Worm (Caenorhabditis elegans) whole organism, L2 larva: Measurements from ENCODE around the gene fbxb-97.
A peak's percentile ranks its signal among the peaks of the same experiment; 100 is the strongest.
"Not testable (repeated sequence)": the region's sequence is repeated elsewhere in the genome, so short reads cannot be mapped to it uniquely, and the experiment has no call there.

Source experiments
- C34F6.9 ChIP-seq: fragments of 150-350 bp; optimal IDR thresholded peaks from 2 replicates; lab custom pipeline; 2014; ENCODE audit warnings: missing biosample characterization, missing genetic modification characterization
- F13H6.1 ChIP-seq: sonication (generic microtip); optimal IDR thresholded peaks from 2 replicates; lab custom pipeline; 2016; ENCODE audit warnings: missing genetic modification characterization, missing compliant biosample characterization
- ZK546.5 ChIP-seq: sonication (generic microtip); optimal IDR thresholded peaks from 2 replicates; lab custom pipeline; 2017; ENCODE audit warnings: missing biosample characterization, missing genetic modification characterization
- aly-2 ChIP-seq: fragments of 150-350 bp; optimal IDR thresholded peaks from 2 replicates; lab custom pipeline; 2014; ENCODE audit warnings: missing biosample characterization, missing genetic modification characterization
- ama-1 ChIP-seq: fragments of 150-350 bp; optimal IDR thresholded peaks from 2 replicates; lab custom pipeline; 2018; ENCODE audit warnings: inconsistent platforms
- ceh-16 ChIP-seq: fragments of 150-350 bp; optimal IDR thresholded peaks from 2 replicates; lab custom pipeline; 2014; ENCODE audit warnings: missing biosample characterization, missing genetic modification characterization
- ceh-82 ChIP-seq: fragments of 150-350 bp; optimal IDR thresholded peaks from 2 replicates; lab custom pipeline; 2014; ENCODE audit warnings: missing biosample characterization, missing genetic modification characterization
- crh-2 ChIP-seq: sonication (generic microtip); optimal IDR thresholded peaks from 2 replicates; lab custom pipeline; 2017; ENCODE audit warnings: missing biosample characterization, missing genetic modification characterization
- elt-3 ChIP-seq: sonication (generic microtip); optimal IDR thresholded peaks from 2 replicates; lab custom pipeline; 2017; ENCODE audit warnings: missing biosample characterization, missing genetic modification characterization
- fos-1 ChIP-seq: fragments of 150-350 bp; optimal IDR thresholded peaks from 2 replicates; lab custom pipeline; 2014; ENCODE audit warnings: missing biosample characterization, missing genetic modification characterization
- lin-11 ChIP-seq: fragments of 150-350 bp; sonication (generic microtip); optimal IDR thresholded peaks from 2 replicates; lab custom pipeline; 2014; ENCODE audit warnings: missing biosample characterization, missing genetic modification characterization, inconsistent platforms, mixed read lengths
- mbf-1 ChIP-seq: sonication (generic microtip); optimal IDR thresholded peaks from 2 replicates; lab custom pipeline; 2017; ENCODE audit warnings: missing biosample characterization, missing genetic modification characterization
- mdl-1 ChIP-seq, 2 experiments: fragments of 150-350 bp in 1 of 2; sonication (generic microtip) in 1 of 2; optimal IDR thresholded peaks; 2 replicates each; lab custom pipeline; 2017; ENCODE audit warnings: missing biosample characterization in 2 of 2, missing genetic modification characterization in 2 of 2
- nhr-12 ChIP-seq: fragments of 150-350 bp; optimal IDR thresholded peaks from 2 replicates; lab custom pipeline; 2014; ENCODE audit warnings: missing biosample characterization, missing genetic modification characterization
- nhr-23 ChIP-seq: fragments of 150-350 bp; optimal IDR thresholded peaks from 2 replicates; lab custom pipeline; 2014; ENCODE audit warnings: missing biosample characterization, missing genetic modification reagents, missing genetic modification characterization
- nhr-25 ChIP-seq: fragments of 150-350 bp; sonication (generic microtip); optimal IDR thresholded peaks from 3 replicates; lab custom pipeline; 2014; ENCODE audit warnings: missing biosample characterization, missing genetic modification characterization
- peb-1 ChIP-seq: fragments of 150-350 bp; optimal IDR thresholded peaks from 2 replicates; lab custom pipeline; 2014; ENCODE audit warnings: missing biosample characterization, missing genetic modification characterization
- sem-4 ChIP-seq: fragments of 150-350 bp; optimal IDR thresholded peaks from 2 replicates; lab custom pipeline; 2014; ENCODE audit warnings: missing biosample characterization, missing genetic modification reagents, missing genetic modification characterization
- sma-3 ChIP-seq: sonication (generic microtip); optimal IDR thresholded peaks from 2 replicates; lab custom pipeline; 2016; ENCODE audit warnings: missing genetic modification reagents, missing genetic modification characterization, missing compliant biosample characterization
- unc-39 ChIP-seq: fragments of 150-350 bp; optimal IDR thresholded peaks from 2 replicates; lab custom pipeline; 2014; ENCODE audit warnings: missing biosample characterization, missing genetic modification characterization
- unc-55 ChIP-seq: fragments of 150-350 bp; sonication (generic microtip); optimal IDR thresholded peaks from 3 replicates; lab custom pipeline; 2014; ENCODE audit warnings: missing biosample characterization, missing genetic modification reagents, missing genetic modification characterization
- unc-62 ChIP-seq: fragments of 150-350 bp; optimal IDR thresholded peaks from 2 replicates; lab custom pipeline; 2014; ENCODE audit warnings: missing biosample characterization, missing genetic modification reagents, missing genetic modification characterization
- zag-1 ChIP-seq: fragments of 150-350 bp; optimal IDR thresholded peaks from 2 replicates; lab custom pipeline; 2014; ENCODE audit warnings: missing biosample characterization, missing genetic modification characterization
- ztf-1 ChIP-seq: fragments of 200-800 bp; sonication (Bioruptor generic); conservative IDR thresholded peaks from 2 replicates; pipeline ENCODE4 v1.3.6; 2022; ENCODE audit warnings: missing genetic modification characterization, missing compliant biosample characterization
- ztf-11 ChIP-seq: sonication (generic microtip); optimal IDR thresholded peaks from 2 replicates; lab custom pipeline; 2017; ENCODE audit warnings: missing biosample characterization, missing genetic modification characterization
- ztf-4 ChIP-seq: fragments of 150-350 bp; optimal IDR thresholded peaks from 2 replicates; lab custom pipeline; 2014; ENCODE audit warnings: missing biosample characterization, missing genetic modification characterization

fbxb-97 gene

DNA sequence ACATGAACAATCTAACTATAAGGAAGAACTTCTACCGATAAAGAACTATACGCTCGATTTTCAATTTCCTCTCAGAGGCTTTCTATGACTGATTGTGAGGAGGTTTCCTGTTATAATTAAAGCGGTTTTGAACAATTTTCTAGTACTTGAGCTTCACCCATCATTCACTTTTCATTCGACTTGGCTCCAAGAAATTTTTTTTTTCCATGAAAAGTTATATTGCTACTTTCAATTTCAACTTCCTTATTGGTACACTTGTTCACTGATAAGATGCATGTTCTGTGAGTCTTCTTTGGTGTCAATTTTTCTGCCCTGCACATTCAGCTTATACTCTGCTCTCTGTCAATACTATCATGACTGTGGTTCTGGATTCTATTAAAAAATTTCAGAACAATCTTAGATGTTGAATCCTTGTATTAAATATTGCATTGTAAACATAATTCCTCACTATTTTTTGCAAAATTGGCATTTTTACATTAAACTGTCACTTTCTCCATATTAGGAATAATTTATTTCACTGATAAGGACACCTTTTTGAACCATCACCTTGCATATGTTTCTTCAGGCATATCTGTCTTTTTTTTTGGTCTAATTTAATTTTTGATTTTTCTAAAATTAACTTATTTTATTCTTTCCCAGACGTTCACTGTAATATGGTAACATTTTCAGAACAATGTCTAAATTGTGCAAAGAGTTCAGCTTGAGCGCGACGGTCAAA, 23.1 kb upstream of the fbxb-97 start, which contains the start of gene math-10:
Gene math-10 (plus strand): TSS at position 668 of the 718 bp plus-strand sequence.
- TF ChIP-seq fos-1 (peak; percentile 24), crh-2 (tag; lab: Kevin White, UChicago) (peak; percentile 7), zag-1 (tag; lab: Kevin White, UChicago) (no peak), sem-4 (tag; lab: Kevin White, UChicago) (no peak)

DNA sequence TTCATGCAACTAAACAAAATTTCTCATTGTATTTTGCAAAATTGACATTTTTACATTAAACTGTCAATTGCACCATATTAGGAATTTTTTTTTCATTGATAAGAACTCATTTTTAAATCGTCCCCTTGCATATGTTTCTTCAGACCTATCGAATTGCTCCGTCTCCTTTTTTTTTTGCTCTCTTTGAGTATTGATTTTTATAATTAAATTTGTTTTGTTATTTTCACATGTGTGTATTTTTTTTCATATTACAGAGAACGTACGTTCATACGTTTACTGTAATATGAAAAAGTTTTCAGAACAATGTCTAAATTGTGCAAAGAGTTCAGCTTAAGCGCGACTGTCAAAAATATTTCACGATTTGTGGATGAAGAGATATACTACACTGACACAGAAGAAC, 21.2 kb upstream of the fbxb-97 start, which contains the start of gene math-14:
Gene math-14 (plus strand): TSS at position 301 of the 400 bp plus-strand sequence.
- TF ChIP-seq lin-11 (tag; lab: Kevin White, UChicago) (no peak), aly-2 (tag; lab: Kevin White, UChicago) (no peak), unc-62 (GFP tag; lab: Kevin White, UChicago) (no peak), ZK546.5 (no peak), C34F6.9 (tag; lab: Kevin White, UChicago) (no peak), crh-2 (tag; lab: Kevin White, UChicago) (no peak), zag-1 (tag; lab: Kevin White, UChicago) (no peak), unc-39 (tag; lab: Kevin White, UChicago) (no peak), ztf-11 (tag; lab: Kevin White, UChicago) (no peak), unc-55 (GFP tag; lab: Kevin White, UChicago) (no peak), nhr-23 (no peak)

DNA sequence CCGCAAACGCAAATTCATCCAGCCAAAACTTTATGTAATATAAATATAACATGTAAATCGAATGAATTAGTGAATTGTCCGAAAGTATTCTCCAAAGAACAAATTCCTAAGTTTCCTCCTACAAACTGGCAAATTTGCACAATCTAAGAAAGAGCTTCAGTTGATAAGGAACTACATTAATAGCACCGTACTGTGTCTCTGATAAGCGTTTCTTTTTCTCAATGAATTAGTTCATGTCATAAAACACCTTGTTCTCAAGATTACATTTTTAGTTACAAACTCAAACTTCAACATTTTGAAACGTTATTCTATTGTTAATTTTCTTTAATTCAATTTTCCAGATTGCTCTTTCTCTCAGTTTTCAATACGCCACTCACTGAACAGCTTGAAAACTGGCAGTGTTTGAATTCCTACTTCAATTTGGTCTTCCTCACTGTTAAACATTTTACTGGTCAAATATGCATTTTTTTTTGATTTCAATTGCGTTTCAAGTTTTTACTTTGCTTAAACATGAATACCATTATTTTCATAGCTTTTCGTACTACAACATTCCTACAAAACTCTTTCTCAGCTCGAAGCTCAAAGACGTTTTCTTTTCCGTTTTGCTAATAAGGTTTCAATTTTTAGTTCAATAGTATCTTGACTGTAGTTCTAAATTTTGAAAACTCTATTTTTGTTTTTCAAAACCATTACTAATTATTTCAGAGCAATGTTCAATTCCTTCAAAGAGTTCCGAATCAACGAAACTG, 17.9 kb upstream of the fbxb-97 start, which contains the start of gene math-15:
Gene math-15 (plus strand): TSS at position 699 of the 749 bp plus-strand sequence.
- no peak for TF ChIP-seq zag-1 (tag; lab: Kevin White, UChicago)
- TF ChIP-seq peb-1, result no peak
- TF ChIP-seq sma-3 (GFP tag; lab: Kevin White, UChicago), result no peak
- TF ChIP-seq nhr-12, result no peak
- peak; percentile 50 for TF ChIP-seq fos-1
- no peak for TF ChIP-seq ama-1
- TF ChIP-seq, all 48 proteins: peak for 1

DNA sequence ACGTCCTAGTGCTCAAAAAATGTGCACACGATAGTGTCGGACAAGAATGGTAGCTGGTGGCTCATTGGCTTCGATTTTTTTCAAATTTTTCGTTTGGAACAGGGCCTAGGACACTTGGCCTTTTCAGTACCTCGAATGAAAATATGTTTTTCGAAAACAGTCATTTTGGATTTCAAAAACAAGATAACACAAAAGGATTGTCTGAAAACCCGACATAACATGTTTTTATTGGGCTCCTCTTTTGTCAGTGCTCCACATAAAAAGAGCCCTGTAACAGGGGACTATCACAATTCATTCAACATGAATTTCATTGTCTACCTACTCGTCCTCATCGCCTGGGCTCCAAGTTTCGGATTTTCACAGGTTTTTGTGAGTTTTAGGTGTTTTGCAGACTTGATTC, 16.3 kb upstream of the fbxb-97 start, which contains the start of gene C16C4.17:
Gene C16C4.17 (plus strand): TSS at position 301 of the 400 bp plus-strand sequence.
- no peak for TF ChIP-seq mdl-1 (tag; optimal IDR thresholded peaks at IDR 0.05; lab: Kevin White, UChicago)
- TF ChIP-seq ZK546.5, result no peak
- no peak for TF ChIP-seq ztf-1
- no peak for TF ChIP-seq C34F6.9 (tag; lab: Kevin White, UChicago)
- no peak for TF ChIP-seq elt-3 (tag; lab: Kevin White, UChicago)
- TF ChIP-seq nhr-25 (tag; lab: Kevin White, UChicago), result no peak
- TF ChIP-seq peb-1, result no peak
- TF ChIP-seq F13H6.1 (tag; lab: Kevin White, UChicago), result no peak
- TF ChIP-seq ztf-4 (tag; lab: Kevin White, UChicago), result no peak
- TF ChIP-seq, all 48 proteins: peak for 0

DNA sequence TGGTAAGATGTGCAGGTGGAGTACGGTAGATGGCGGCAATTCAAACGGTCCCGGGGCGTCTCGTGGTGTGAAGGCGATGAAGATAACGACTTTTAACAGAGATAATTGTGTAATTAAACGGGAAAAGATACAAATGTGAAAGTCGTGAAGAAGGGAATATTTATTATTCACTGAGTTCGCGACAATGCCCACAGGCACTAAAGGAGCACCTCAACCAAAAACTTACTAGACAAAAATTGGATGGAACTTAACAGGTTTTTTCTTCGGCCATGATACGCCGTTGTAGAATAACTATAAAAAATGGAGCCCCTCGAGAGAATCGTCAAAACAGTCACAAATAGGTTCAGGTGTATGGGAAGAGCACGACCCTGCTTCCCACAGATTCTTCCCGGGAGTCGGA, 14.4 kb upstream of the fbxb-97 start, which contains the start of gene fbxb-98:
Gene fbxb-98 (plus strand): TSS at position 301 of the 400 bp plus-strand sequence.
- TF ChIP-seq fos-1; ceh-16 (tag; lab: Kevin White, UChicago); elt-3 (tag; lab: Kevin White, UChicago): not testable (repeated sequence)

DNA sequence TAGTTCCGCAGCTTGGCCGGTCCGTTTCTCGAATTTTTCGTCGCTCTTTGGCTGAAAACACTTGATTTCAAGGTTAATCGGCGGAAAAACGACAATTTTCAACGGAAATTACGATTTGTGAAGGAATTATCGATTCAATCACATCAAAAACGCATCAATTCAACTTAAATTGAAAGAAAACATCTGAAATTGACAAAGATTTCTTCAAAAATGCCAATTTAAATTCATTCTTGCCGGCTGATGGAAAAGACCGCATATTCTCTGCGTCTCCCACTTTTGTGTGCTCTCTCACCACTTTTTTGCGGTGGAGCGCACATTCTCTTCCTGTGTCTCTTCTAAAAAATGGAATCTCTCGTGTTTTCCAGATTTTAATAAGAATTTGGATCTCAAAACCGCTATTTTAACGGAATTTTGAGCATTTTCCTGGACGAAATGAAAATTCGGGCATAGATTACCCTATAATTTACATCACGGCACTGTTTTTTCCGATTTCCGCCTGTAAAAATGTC, 13.4 kb upstream of the fbxb-97 start, which contains the start of gene C16C4.18:
Gene C16C4.18 (minus strand): TSS at position 51 of the 509 bp plus-strand sequence.
- not testable (repeated sequence) for TF ChIP-seq peb-1, ceh-82, ZK546.5

DNA sequence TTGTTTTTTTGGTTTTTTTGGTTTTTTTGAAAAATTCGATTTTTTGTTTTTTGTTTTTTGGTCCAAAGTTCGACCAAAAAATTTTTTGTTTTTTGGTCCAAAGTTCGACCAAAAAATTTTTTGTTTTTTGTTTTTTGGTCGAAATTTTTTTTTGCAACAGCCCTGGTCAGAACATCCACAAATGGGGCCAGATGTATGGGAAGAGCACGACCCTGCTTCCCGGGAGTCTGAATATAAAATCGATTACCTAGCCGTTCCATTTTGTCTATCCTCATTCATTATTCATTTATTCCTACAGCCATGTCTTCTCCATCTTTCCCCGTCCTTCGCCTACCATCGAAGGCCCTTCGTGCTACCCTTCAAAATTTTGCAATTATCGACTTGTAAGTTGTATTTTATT, 6.1 kb upstream of the fbxb-97 start, which contains the start of gene fbxb-95:
Gene fbxb-95 (plus strand): TSS at position 301 of the 400 bp plus-strand sequence.
- not testable (repeated sequence) for TF ChIP-seq mbf-1; C34F6.9 (tag; lab: Kevin White, UChicago); ztf-11 (tag; lab: Kevin White, UChicago)
